Worm (Caenorhabditis elegans) whole organism, L3 larva: ENCODE results near the gene F42E8.1.
A peak's percentile ranks its signal among the peaks of the same experiment; 100 is the strongest.

Experiments used
- ZK546.5 ChIP-seq: sonication (generic microtip); optimal IDR thresholded peaks from 2 replicates; lab custom pipeline; 2017; ENCODE audit warnings: missing biosample characterization, missing genetic modification characterization
- ama-1 ChIP-seq: fragments of 150-350 bp; optimal IDR thresholded peaks from 2 replicates; lab custom pipeline; 2018
- ceh-16 ChIP-seq: sonication (generic microtip); optimal IDR thresholded peaks from 2 replicates; lab custom pipeline; 2017; ENCODE audit warnings: missing biosample characterization, missing genetic modification characterization
- ceh-28 ChIP-seq: fragments of 150-350 bp; optimal IDR thresholded peaks from 2 replicates; lab custom pipeline; 2014; ENCODE audit warnings: missing biosample characterization, missing genetic modification reagents, missing genetic modification characterization
- ceh-82 ChIP-seq: fragments of 150-350 bp; optimal IDR thresholded peaks from 2 replicates; lab custom pipeline; 2014; ENCODE audit warnings: missing biosample characterization, missing genetic modification characterization
- ceh-9 ChIP-seq: sonication (generic microtip); optimal IDR thresholded peaks from 2 replicates; lab custom pipeline; 2018; ENCODE audit warnings: missing biosample characterization, missing genetic modification characterization
- daf-12 ChIP-seq: fragments of 150-350 bp; optimal IDR thresholded peaks from 2 replicates; lab custom pipeline; 2014; ENCODE audit warnings: missing biosample characterization, missing genetic modification reagents, missing genetic modification characterization
- egl-27 ChIP-seq: sonication (generic microtip); optimal IDR thresholded peaks from 4 replicates; lab custom pipeline; 2017; ENCODE audit warnings: missing biosample characterization, missing genetic modification reagents, missing genetic modification characterization
- egl-5 ChIP-seq: fragments of 150-350 bp; optimal IDR thresholded peaks from 2 replicates; lab custom pipeline; 2017; ENCODE audit warnings: missing biosample characterization, missing genetic modification reagents, missing genetic modification characterization, inconsistent platforms
- elt-1 ChIP-seq: fragments of 150-350 bp; optimal IDR thresholded peaks from 2 replicates; lab custom pipeline; 2014; ENCODE audit warnings: missing biosample characterization, missing genetic modification characterization
- elt-2 ChIP-seq: sonication (generic microtip); optimal IDR thresholded peaks from 2 replicates; lab custom pipeline; 2016; ENCODE audit warnings: missing genetic modification reagents, mild to moderate bottlenecking, missing genetic modification characterization, missing compliant biosample characterization
- eor-1 ChIP-seq, 2 experiments: fragments of 150-350 bp; optimal IDR thresholded peaks; 2 replicates each; lab custom pipeline; 2014 to 2018; ENCODE audit warnings: missing biosample characterization in 2 of 2, missing genetic modification characterization in 2 of 2
- fkh-2 ChIP-seq: fragments of 150-350 bp; optimal IDR thresholded peaks from 2 replicates; lab custom pipeline; 2014; ENCODE audit warnings: missing biosample characterization, missing genetic modification reagents, missing genetic modification characterization
- lin-39 ChIP-seq: fragments of 150-350 bp; optimal IDR thresholded peaks from 2 replicates; lab custom pipeline; 2018; ENCODE audit warnings: missing biosample characterization, missing genetic modification reagents, missing genetic modification characterization
- lsy-12 ChIP-seq: sonication (generic microtip); optimal IDR thresholded peaks from 2 replicates; lab custom pipeline; 2016; ENCODE audit warnings: mild to moderate bottlenecking, missing genetic modification characterization, missing compliant biosample characterization
- mml-1 ChIP-seq: fragments of 150-350 bp; sonication (generic microtip); optimal IDR thresholded peaks from 3 replicates; lab custom pipeline; 2014; ENCODE audit warnings: missing biosample characterization, missing genetic modification characterization
- nhr-23 ChIP-seq: fragments of 150-350 bp; optimal IDR thresholded peaks from 2 replicates; lab custom pipeline; 2014; ENCODE audit warnings: missing biosample characterization, missing genetic modification reagents, missing genetic modification characterization
- nhr-237 ChIP-seq: fragments of 150-350 bp; optimal IDR thresholded peaks from 2 replicates; lab custom pipeline; 2014; ENCODE audit warnings: missing biosample characterization, missing genetic modification characterization
- nhr-43 ChIP-seq: sonication (generic microtip); optimal IDR thresholded peaks from 2 replicates; lab custom pipeline; 2016; ENCODE audit warnings: mild to moderate bottlenecking, missing genetic modification characterization, missing compliant biosample characterization; ENCODE audit not compliant: poor library complexity, severe bottlenecking
- nhr-76 ChIP-seq: fragments of 150-350 bp; sonication (generic microtip); optimal IDR thresholded peaks from 5 replicates; lab custom pipeline; 2014; ENCODE audit warnings: missing biosample characterization, missing genetic modification characterization
- pha-4 ChIP-seq: fragments of 150-350 bp; optimal IDR thresholded peaks from 2 replicates; lab custom pipeline; 2014; ENCODE audit warnings: missing biosample characterization, missing genetic modification reagents, missing genetic modification characterization
- sea-2 ChIP-seq: fragments of 150-350 bp; sonication (generic microtip); optimal IDR thresholded peaks from 4 replicates; lab custom pipeline; 2014; ENCODE audit warnings: missing biosample characterization, missing genetic modification reagents, missing genetic modification characterization
- snpc-4 ChIP-seq: fragments of 150-350 bp; optimal IDR thresholded peaks from 2 replicates; lab custom pipeline; 2014; ENCODE audit warnings: missing biosample characterization, missing genetic modification characterization
- unc-62 ChIP-seq: fragments of 150-350 bp; sonication (generic microtip); optimal IDR thresholded peaks from 4 replicates; lab custom pipeline; 2014; ENCODE audit warnings: missing biosample characterization, missing genetic modification reagents, missing genetic modification characterization
- zag-1 ChIP-seq: fragments of 150-350 bp; optimal IDR thresholded peaks from 2 replicates; lab custom pipeline; 2014; ENCODE audit warnings: missing biosample characterization, missing genetic modification characterization
- ztf-4 ChIP-seq: fragments of 150-350 bp; optimal IDR thresholded peaks from 2 replicates; lab custom pipeline; 2014; ENCODE audit warnings: missing biosample characterization, missing genetic modification characterization

F42E8.1 gene

ce11 chrV:13088485-13088884 is 26.5 kb downstream of the F42E8.1 start:
- TF ChIP-seq pha-4 = peak; percentile 27
- no peak for TF ChIP-seq ceh-82 (tag; lab: Kevin White, UChicago)

DNA sequence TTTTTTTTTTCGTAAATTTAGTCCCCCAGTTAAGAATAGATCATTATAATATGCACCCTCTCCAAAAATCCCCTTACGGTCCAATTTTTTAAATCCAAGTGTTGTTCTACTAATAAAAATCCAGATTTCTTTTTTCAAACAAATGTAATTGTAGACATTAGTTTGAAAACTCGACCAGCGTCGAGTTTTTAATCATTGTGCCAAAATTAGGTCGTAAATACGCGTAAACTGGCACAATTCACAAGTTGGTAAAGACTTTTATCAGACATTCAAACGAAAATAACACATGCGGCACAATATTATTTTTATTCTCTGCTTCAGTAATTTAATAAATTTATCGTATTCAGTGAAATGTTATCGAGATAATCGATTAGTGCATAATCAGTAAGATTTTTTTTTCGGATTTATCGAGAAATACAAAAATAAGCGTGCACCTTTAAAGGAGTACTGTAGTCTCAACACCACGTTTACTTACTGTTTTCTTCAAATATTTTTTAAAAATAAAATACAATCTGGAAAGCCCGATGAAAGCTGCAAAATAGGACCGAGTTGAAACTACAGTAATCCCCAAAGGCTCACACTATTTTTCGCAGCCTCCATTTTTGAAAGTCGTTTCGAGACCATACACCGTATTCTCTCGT is 28.3 kb downstream of the F42E8.1 start, which contains the start of gene C34B4.4:
C34B4.4 (plus strand) TSS at position 276 of the 641 bp plus-strand sequence.
- TF ChIP-seq ceh-28 (tag; lab: Kevin White, UChicago) (peak; percentile 21), lsy-12 (tag; lab: Kevin White, UChicago) (peak; percentile 80), ama-1 (lab: Kevin White, UChicago) (peak; percentile 54), elt-2 (tag; lab: Kevin White, UChicago) (peak; percentile 38), zag-1 (tag; lab: Kevin White, UChicago) (no peak), sea-2 (GFP tag; lab: Kevin White, UChicago) (no peak), nhr-76 (tag; lab: Kevin White, UChicago) (no peak), pha-4 (no peak), fkh-2 (no peak), egl-27 (tag; lab: Kevin White, UChicago) (no peak), nhr-43 (tag; lab: Kevin White, UChicago) (peak; percentile 40)

DNA sequence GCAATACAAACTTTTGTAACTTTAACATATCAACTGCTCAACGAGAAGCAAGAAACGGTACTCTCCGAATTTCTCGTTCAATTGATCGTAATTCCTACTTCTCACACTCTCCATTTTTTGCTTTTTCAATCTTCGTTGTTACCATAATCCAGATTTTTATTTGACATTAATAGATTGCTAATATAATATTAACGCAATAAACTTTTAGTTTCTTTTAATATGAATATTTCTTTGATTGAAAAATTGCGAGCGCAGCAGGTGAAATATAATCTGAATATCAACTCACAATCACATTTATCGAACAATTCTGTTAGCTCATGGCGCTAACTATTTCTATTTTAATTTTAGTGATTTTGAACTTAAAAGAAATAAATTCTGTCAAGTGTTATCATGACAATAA is 30.4 kb downstream of the F42E8.1 start, which contains the start of gene lurp-4:
lurp-4 (plus strand) TSS at position 301 of the 400 bp plus-strand sequence.
- no peak for TF ChIP-seq fkh-2
- no peak for TF ChIP-seq sea-2 (GFP tag; lab: Kevin White, UChicago)
- no peak for TF ChIP-seq lsy-12 (tag; lab: Kevin White, UChicago)
- no peak for TF ChIP-seq ZK546.5 (tag; lab: Kevin White, UChicago)
- no peak for TF ChIP-seq egl-27 (tag; lab: Kevin White, UChicago)

- TF ChIP-seq nhr-76 (tag; lab: Kevin White, UChicago) = no peak
Observed at ce11 chrV:13095654-13096053, 33.7 kb downstream of the F42E8.1 start, which contains the start of gene C34B4.5. Gene C34B4.5 (plus strand): TSS chrV:13095954.

- TF ChIP-seq mml-1 (no peak), egl-5 (tag; lab: Kevin White, UChicago) (peak; percentile 45)
Observed at ce11 chrV:13105840-13106429, 44.0 kb downstream of the F42E8.1 start.

DNA sequence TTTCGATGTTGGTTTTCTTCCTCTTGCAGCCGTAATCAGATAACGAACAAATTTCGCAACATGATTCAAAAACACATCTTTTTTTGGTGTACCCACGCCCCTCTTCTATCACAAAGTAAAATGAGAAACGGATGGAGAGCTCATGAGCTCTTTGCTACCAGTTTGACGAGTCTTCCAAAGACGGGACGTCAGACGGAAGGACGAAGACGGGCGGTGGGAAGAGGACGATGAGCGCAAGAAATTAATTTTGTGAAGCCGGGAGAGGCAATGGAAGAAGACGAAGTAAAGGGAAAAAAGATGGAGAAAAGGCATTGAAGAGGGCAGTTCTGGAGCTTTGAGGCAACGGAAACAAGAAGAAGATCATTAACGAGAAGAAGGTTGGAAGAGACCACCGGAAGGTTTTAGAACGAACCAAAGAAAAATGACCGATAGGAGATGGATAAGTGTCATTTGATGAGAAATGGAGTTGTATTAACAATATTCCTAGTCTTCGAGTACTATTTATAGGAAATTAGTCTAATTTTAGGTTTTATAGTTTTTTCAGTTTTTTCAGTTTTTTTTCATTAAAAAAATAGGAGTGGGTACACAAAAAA is 49.8 kb downstream of the F42E8.1 start:
- TF ChIP-seq daf-12 (tag; lab: Kevin White, UChicago) = no peak
- TF ChIP-seq ceh-9 (tag; lab: Kevin White, UChicago) = no peak
- no peak for TF ChIP-seq lsy-12 (tag; lab: Kevin White, UChicago)
- no peak for TF ChIP-seq ama-1 (lab: Kevin White, UChicago)
- no peak for TF ChIP-seq nhr-237 (tag; lab: Kevin White, UChicago)
- TF ChIP-seq snpc-4 = no peak
- peak; percentile 36 for TF ChIP-seq elt-1 (tag; lab: Kevin White, UChicago)
- TF ChIP-seq lin-39 (tag; lab: Kevin White, UChicago) = peak; percentile 73
- TF ChIP-seq ceh-16 = no peak
- TF ChIP-seq ztf-4 (tag; lab: Kevin White, UChicago) = no peak

DNA sequence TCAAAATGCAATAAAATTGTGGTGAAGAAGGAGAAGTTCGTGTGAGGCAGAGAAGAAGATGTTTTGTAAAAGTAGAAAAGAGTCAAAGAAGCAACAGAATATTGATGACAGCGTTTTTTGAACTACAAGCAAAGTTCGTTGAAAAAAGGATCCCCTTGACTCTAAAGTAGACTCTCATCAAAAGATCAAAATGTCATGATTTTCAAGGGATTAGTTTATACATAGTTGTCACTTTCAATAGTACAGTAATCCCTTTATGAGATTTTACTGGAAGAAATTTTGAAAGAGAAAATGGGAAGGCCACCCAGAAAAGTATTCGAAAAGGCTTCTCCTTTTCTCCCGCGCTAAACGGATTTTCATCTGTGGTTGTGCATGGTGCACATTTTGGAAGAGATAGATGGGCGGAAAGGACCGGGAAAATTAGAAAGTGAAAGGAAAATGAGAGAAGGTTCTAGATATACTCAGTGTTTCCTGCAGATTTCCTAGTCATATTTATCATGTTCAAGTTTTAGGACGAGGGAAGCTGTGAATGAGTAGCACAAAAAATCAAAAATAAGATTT is 51.1 kb downstream of the F42E8.1 start:
- TF ChIP-seq eor-1 (tag; optimal IDR thresholded peaks at IDR 0.05; lab: Kevin White, UChicago) = no peak
- peak; percentile 8 for TF ChIP-seq unc-62 (GFP tag; lab: Kevin White, UChicago)
- no peak for TF ChIP-seq nhr-23
- TF ChIP-seq elt-1 (tag; lab: Kevin White, UChicago) = peak; percentile 9
